Worm (Caenorhabditis elegans) whole organism, L4 larva: ENCODE data around the gene gro-1.

Experiments used
- F26F4.8 ChIP-seq: fragments of 200-800 bp; sonication (Bioruptor generic); conservative IDR thresholded peaks from 2 replicates; pipeline ENCODE4 v1.3.6; 2022; ENCODE audit warnings: missing genetic modification characterization, missing compliant biosample characterization
- ama-1 ChIP-seq: fragments of 150-350 bp; optimal IDR thresholded peaks from 2 replicates; lab custom pipeline; 2014; ENCODE audit warnings: inconsistent platforms, mixed read lengths
- ceh-28 ChIP-seq: fragments of 150-350 bp; optimal IDR thresholded peaks from 2 replicates; lab custom pipeline; 2014; ENCODE audit warnings: missing biosample characterization, missing genetic modification reagents, missing genetic modification characterization
- dve-1 ChIP-seq: sonication (generic microtip); optimal IDR thresholded peaks from 2 replicates; lab custom pipeline; 2017; ENCODE audit warnings: antibody characterized with exemption, mild to moderate bottlenecking, missing genetic modification characterization, missing compliant biosample characterization; ENCODE audit not compliant: insufficient read depth
- egl-27 ChIP-seq: sonication (generic microtip); optimal IDR thresholded peaks from 3 replicates; lab custom pipeline; 2017; ENCODE audit warnings: missing biosample characterization, missing genetic modification reagents, missing genetic modification characterization
- hlh-11 ChIP-seq: fragments of 200-800 bp; sonication (Bioruptor generic); optimal IDR thresholded peaks from 2 replicates; lab custom pipeline; 2018; ENCODE audit warnings: mild to moderate bottlenecking, missing genetic modification characterization, missing compliant biosample characterization
- hlh-30 ChIP-seq: sonication (generic microtip); optimal IDR thresholded peaks from 2 replicates; lab custom pipeline; 2017; ENCODE audit warnings: antibody characterized with exemption, mild to moderate bottlenecking, missing genetic modification characterization, missing compliant biosample characterization; ENCODE audit not compliant: insufficient read depth
- lim-7 ChIP-seq: fragments of 200-800 bp; sonication (Bioruptor generic); IDR thresholded peaks from 2 replicates; pipeline ENCODE4 v1.3.6; 2022; ENCODE audit warnings: missing genetic modification characterization, missing compliant biosample characterization
- lin-13 ChIP-seq: fragments of 150-350 bp; optimal IDR thresholded peaks from 2 replicates; lab custom pipeline; 2014; ENCODE audit warnings: missing biosample characterization, missing genetic modification reagents, missing genetic modification characterization
- nhr-102 ChIP-seq: sonication (generic microtip); optimal IDR thresholded peaks from 2 replicates; lab custom pipeline; 2016; ENCODE audit warnings: mild to moderate bottlenecking, missing genetic modification characterization, moderate library complexity, missing compliant biosample characterization
- nhr-11 ChIP-seq: fragments of 150-350 bp; optimal IDR thresholded peaks from 2 replicates; lab custom pipeline; 2014; ENCODE audit warnings: missing biosample characterization, missing genetic modification characterization
- snpc-4 ChIP-seq: fragments of 150-350 bp; optimal IDR thresholded peaks from 2 replicates; lab custom pipeline; 2014; ENCODE audit warnings: missing biosample characterization, missing genetic modification characterization

DNA sequence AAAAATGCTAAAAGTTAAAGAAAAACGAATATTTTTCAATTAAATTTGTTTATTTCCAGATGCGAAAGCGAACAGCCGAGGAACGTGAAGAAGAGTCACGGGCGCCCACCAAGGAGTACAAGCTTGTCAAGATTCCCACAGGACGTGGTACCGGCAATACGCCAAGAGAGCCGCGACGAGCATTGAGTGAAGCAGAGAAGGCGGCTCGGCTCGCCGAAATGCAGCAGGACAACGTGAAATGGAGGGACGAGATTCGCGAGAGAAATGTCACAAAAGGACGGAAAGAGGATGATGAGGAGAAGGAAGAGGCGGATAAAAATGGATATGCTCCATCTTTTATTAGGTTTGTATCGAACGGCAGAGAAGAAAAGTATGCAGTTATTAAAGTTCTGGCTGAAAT is 45.5 kb downstream of the gro-1 start:
- no peak for TF ChIP-seq ama-1 (lab: Kevin White, UChicago)
- no peak for TF ChIP-seq lim-7 (GFP tag; lab: Robert Waterston, UW)
- TF ChIP-seq dve-1 (tag; lab: Kevin White, UChicago): no peak
- TF ChIP-seq ceh-28: no peak
- TF ChIP-seq egl-27 (tag; lab: Kevin White, UChicago): no peak
- no peak for TF ChIP-seq snpc-4 (tag; lab: Kevin White, UChicago)
- TF ChIP-seq lin-13 (GFP tag; lab: Kevin White, UChicago): no peak
- TF ChIP-seq hlh-30 (tag; lab: Kevin White, UChicago): no peak
- no peak for TF ChIP-seq nhr-102 (tag; lab: Kevin White, UChicago)
- TF ChIP-seq hlh-11 (tag; lab: Kevin White, UChicago): no peak
- no peak for TF ChIP-seq F26F4.8
- no peak for TF ChIP-seq nhr-11 (tag; lab: Kevin White, UChicago)
